Fruit fly (Drosophila melanogaster): ENCODE measurements around the gene Traf4.

Gene Traf4

DNA sequence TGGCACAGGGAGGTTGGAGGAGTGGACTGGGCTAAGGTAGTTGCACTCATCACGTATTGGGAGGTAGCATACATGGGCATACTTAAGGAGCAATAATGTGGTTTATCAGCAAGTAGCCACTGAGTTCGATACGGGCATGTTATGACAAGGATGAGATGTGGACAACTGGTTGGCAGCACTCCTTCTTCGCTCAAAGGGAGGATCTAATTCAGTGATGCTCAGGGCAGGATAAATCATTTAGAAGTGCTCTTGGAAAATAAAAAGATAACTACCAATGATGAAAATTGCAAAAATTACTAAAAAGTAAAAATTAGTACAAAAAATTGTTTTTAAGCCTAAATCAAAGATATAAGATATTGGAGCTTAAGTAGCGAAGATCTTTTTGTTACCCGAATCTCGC lies 843 bp upstream of the Traf4 start (continued):
- TF ChIP-seq Blimp-1 (GFP tag; optimal IDR thresholded peaks at IDR 0.05) (no peak), acj6 (GFP tag; optimal IDR thresholded peaks at IDR 0.05) (no peak), CG34406 (GFP tag; optimal IDR thresholded peaks at IDR 0.05) (no peak), OdsH (GFP tag; optimal IDR thresholded peaks at IDR 0.05) (no peak), lz (GFP tag; optimal IDR thresholded peaks at IDR 0.05) (no peak), CG7368 (GFP tag; optimal IDR thresholded peaks at IDR 0.05) (no peak), CG6163 (GFP tag; IDR thresholded peaks at IDR 0.05) (0 out of 3 replicates have a peak, but pooled peaks have one; percentile 5), Eip75B (GFP tag; optimal IDR thresholded peaks at IDR 0.05) (no peak), dac (GFP tag; optimal IDR thresholded peaks at IDR 0.05) (no peak), CG31627 (GFP tag; optimal IDR thresholded peaks at IDR 0.05) (no peak), Gug (GFP tag; IDR thresholded peaks at IDR 0.05) (no peak), salr (GFP tag; optimal IDR thresholded peaks at IDR 0.05) (peak in 1 of 2 experiments; percentile 29), CG8319 (GFP tag; optimal IDR thresholded peaks at IDR 0.05) (no peak), CG16779 (tag; optimal IDR thresholded peaks at IDR 0.05) (no peak), achi (GFP tag; optimal IDR thresholded peaks at IDR 0.05) (no peak), Sox15 (GFP tag; optimal IDR thresholded peaks at IDR 0.05) (no peak), CG4318 (GFP tag; optimal IDR thresholded peaks at IDR 0.05) (no peak), fd59A (GFP tag; optimal IDR thresholded peaks at IDR 0.05) (peak; percentile 24), Lpt (GFP tag; optimal IDR thresholded peaks at IDR 0.05) (no peak), pdm3 (GFP tag; optimal IDR thresholded peaks at IDR 0.05) (no peak), svp (GFP tag) (no peak), esn (GFP tag; optimal IDR thresholded peaks at IDR 0.05) (no peak), CG11762 (GFP tag; optimal IDR thresholded peaks at IDR 0.05; ENCODE audit: insufficient read depth) (no peak)

DNA sequence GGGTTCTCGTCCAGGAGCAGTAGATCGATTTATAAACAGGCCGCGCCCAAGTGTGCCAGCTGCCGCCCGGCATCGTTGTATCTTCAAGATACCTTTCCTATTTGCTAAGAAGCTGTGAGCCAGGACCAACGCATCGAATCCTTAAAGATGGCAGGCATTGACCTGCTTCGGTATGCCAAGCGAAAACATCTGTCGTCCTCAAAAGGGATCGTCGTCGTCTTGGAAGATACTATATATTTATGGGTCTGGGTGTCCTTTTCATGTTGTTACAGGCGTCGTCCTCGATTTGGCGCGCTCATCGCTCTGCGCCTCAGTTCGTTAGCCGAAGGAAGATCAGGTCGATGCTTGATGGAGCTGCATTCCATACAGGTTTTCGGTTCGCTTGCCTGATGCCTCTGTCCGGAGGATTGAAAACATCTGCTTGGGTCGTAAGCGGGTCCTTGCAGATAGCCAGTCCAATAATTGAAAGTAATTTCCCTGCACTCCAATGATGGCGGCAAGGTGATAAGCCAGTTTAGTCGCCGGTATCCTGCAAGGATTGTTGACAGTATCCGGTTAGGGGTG lies 2.1 kb downstream of the Traf4 start:
- TF ChIP-seq ss (GFP tag; optimal IDR thresholded peaks at IDR 0.05) (no peak), topi (GFP tag; optimal IDR thresholded peaks at IDR 0.05) (no peak)

DNA sequence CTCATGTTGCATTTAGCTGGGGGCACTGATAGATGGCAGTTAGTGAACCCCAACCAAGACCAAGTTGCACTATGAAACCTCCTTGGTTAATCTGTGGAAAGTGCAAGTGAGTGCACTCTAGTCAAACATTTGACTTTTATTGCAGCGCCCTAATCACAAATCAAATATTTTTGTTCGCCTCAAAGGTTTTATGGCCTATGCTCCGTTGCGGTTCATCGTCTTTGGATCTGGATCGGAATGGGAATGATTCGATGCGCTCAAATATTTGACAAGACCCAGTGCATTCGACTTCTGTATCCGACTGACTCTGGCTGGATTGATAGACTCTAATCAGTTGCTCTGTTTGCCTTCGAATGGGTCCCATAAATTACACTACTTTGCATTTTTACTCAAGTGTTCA lies 3.2 kb downstream of the Traf4 start:
- TF ChIP-seq CG11762 (GFP tag; optimal IDR thresholded peaks at IDR 0.05; ENCODE audit: insufficient read depth): no peak
- TF ChIP-seq fkh (GFP tag; optimal IDR thresholded peaks at IDR 0.05): peak; percentile 50

DNA sequence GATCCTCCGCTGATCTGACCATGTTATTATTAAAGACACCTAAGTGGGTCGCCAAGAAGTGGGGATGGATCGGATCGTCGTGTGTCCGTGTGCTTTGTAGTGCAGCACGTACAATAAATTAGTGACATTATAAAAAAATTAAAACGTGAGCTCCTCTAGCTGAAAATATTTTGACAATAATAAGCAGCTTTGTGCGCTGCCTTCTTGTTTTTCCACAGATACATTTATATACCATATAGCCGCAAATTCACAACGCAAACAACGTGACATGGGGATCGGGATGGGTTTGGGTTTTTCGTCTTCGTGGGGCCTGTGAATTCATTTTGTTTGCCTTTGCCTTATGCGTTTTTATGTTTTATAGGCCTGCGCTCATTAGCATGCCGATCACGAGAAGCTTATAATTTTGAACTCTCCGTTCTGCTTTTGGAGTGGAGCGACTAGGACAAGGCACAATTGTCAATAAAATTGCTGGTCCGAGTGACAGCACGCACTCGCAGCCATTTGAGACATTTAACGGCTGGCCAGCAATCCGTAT lies 4.1 kb downstream of the Traf4 start:
- no peak for TF ChIP-seq pdm3 (GFP tag; optimal IDR thresholded peaks at IDR 0.05)
- no peak for TF ChIP-seq topi (GFP tag; optimal IDR thresholded peaks at IDR 0.05)
- no peak for TF ChIP-seq Eip93F (GFP tag; optimal IDR thresholded peaks at IDR 0.05)
- TF ChIP-seq CG11762 (GFP tag; optimal IDR thresholded peaks at IDR 0.05; ENCODE audit: insufficient read depth): no peak
- no peak for TF ChIP-seq CG4318 (GFP tag; optimal IDR thresholded peaks at IDR 0.05)
- TF ChIP-seq CG6808 (GFP tag; optimal IDR thresholded peaks at IDR 0.05): no peak
- TF ChIP-seq Lpt (GFP tag; optimal IDR thresholded peaks at IDR 0.05): no peak
- no peak for TF ChIP-seq eg (GFP tag; IDR thresholded peaks at IDR 0.05)
- TF ChIP-seq acj6 (GFP tag; optimal IDR thresholded peaks at IDR 0.05): no peak
- TF ChIP-seq CG31627 (GFP tag; optimal IDR thresholded peaks at IDR 0.05): no peak

DNA sequence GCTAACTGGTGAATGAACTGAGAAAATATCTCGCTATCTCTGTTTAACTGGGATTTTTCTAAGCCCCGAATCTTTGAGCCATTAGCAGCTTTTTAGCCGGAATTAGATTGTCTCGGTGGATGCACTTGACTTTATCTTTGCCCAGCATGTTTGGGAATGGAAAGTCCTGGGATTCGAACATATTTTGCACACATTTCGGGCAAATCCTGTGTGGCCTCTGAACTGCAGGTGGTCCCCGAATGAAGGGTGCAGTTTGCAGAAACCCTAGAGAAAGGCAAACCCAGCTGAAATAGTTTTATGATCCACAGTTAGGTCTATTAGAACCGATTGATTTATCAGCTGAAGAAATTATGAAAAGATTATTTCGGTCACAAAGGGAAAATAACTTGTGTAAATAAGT lies 4.9 kb downstream of the Traf4 start:
- no peak for TF ChIP-seq CG8319 (GFP tag; optimal IDR thresholded peaks at IDR 0.05)
- no peak for TF ChIP-seq CG15336 (GFP tag; IDR thresholded peaks at IDR 0.05)
- TF ChIP-seq CG34406 (GFP tag; optimal IDR thresholded peaks at IDR 0.05): no peak
- TF ChIP-seq topi (GFP tag; optimal IDR thresholded peaks at IDR 0.05): no peak
- TF ChIP-seq CG8119 (GFP tag; IDR thresholded peaks at IDR 0.05): no peak
- TF ChIP-seq CG1621 (tag; optimal IDR thresholded peaks at IDR 0.05): no peak
- no peak for TF ChIP-seq CG31627 (GFP tag; optimal IDR thresholded peaks at IDR 0.05)
- TF ChIP-seq CG16779 (tag; optimal IDR thresholded peaks at IDR 0.05): no peak
- TF ChIP-seq Eip78C (GFP tag): no peak
- no peak for TF ChIP-seq dsx (GFP tag; optimal IDR thresholded peaks at IDR 0.05; ENCODE audit: poor library complexity, severe bottlenecking)
- no peak for TF ChIP-seq CG6163 (GFP tag; IDR thresholded peaks at IDR 0.05)
- no peak for TF ChIP-seq svp (GFP tag)
